Worm (Caenorhabditis elegans) whole organism, L1 larva: Measurements from ENCODE around the gene tbb-1.

ENCODE experiments used
- C04F5.9 ChIP-seq: sonication (generic microtip); optimal IDR thresholded peaks from 2 replicates; lab custom pipeline; 2016; ENCODE audit warnings: missing genetic modification characterization, missing compliant biosample characterization
- C16A3.4 ChIP-seq: fragments of 150-350 bp; optimal IDR thresholded peaks from 2 replicates; lab custom pipeline; 2014; ENCODE audit warnings: missing biosample characterization, missing genetic modification characterization
- F16B12.6 ChIP-seq: fragments of 150-350 bp; optimal IDR thresholded peaks from 2 replicates; lab custom pipeline; 2014; ENCODE audit warnings: missing biosample characterization, missing genetic modification characterization
- Y116A8C.19 ChIP-seq: sonication (generic microtip); optimal IDR thresholded peaks from 2 replicates; lab custom pipeline; 2016; ENCODE audit warnings: missing compliant biosample characterization, missing genetic modification characterization, borderline replicate concordance
- ama-1 ChIP-seq: fragments of 150-350 bp; optimal IDR thresholded peaks from 2 replicates; lab custom pipeline; 2014
- blmp-1 ChIP-seq: fragments of 150-350 bp; optimal IDR thresholded peaks from 2 replicates; lab custom pipeline; 2014; ENCODE audit warnings: missing biosample characterization, missing genetic modification characterization
- ceh-8 ChIP-seq: fragments of 200-800 bp; sonication (Bioruptor generic); optimal IDR thresholded peaks from 2 replicates; lab custom pipeline; 2018; ENCODE audit warnings: mild to moderate bottlenecking, missing genetic modification characterization, moderate library complexity, missing compliant biosample characterization
- ceh-88 ChIP-seq: fragments of 200-800 bp; sonication (Bioruptor generic); IDR thresholded peaks from 2 replicates; pipeline ENCODE4 v1.3.6; 2022; ENCODE audit warnings: missing genetic modification characterization, missing compliant biosample characterization
- ceh-90 ChIP-seq: sonication (generic microtip); optimal IDR thresholded peaks from 2 replicates; lab custom pipeline; 2016; ENCODE audit warnings: missing genetic modification characterization, missing compliant biosample characterization
- dpl-1 ChIP-seq, 3 experiments: fragments of 150-350 bp in 2 of 3; sonication (generic microtip) in 1 of 3; optimal IDR thresholded peaks; 2 replicates each; lab custom pipeline; 2014 to 2017; ENCODE audit warnings: missing biosample characterization in 3 of 3, missing genetic modification characterization in 3 of 3, missing genetic modification reagents in 3 of 3
- efl-1 ChIP-seq, 4 experiments: fragments of 150-350 bp; optimal IDR thresholded peaks in 3 of 4; peaks in 1 of 4; 1 replicate in 1 of 4; 2 replicates in 3 of 4; lab custom pipeline; 2014; ENCODE audit warnings: missing biosample characterization in 2 of 4, missing genetic modification characterization in 2 of 4, missing genetic modification reagents in 2 of 4
- elt-3 ChIP-seq, 6 experiments: fragments of 150-350 bp in 1 of 6; sonication (generic microtip); optimal IDR thresholded peaks; 2 replicates each; lab custom pipeline; 2017 to 2018; ENCODE audit warnings: missing biosample characterization in 6 of 6, missing genetic modification characterization in 6 of 6, inconsistent platforms in 1 of 6
- fos-1 ChIP-seq: fragments of 150-350 bp; optimal IDR thresholded peaks from 2 replicates; lab custom pipeline; 2014; ENCODE audit warnings: missing biosample characterization, missing genetic modification characterization
- grh-1 ChIP-seq: fragments of 200-800 bp; sonication (Bioruptor generic); IDR thresholded peaks from 2 replicates; pipeline ENCODE4 v1.3.6; 2022; ENCODE audit warnings: missing genetic modification reagents, missing genetic modification characterization, missing compliant biosample characterization
- irx-1 ChIP-seq: sonication (generic microtip); optimal IDR thresholded peaks from 2 replicates; lab custom pipeline; 2016; ENCODE audit warnings: missing genetic modification characterization, missing compliant biosample characterization
- isw-1 ChIP-seq: fragments of 200-800 bp; sonication (Bioruptor generic); IDR thresholded peaks from 2 replicates; pipeline ENCODE4 v1.3.6; 2022; ENCODE audit warnings: missing genetic modification characterization, missing compliant biosample characterization
- jun-1 ChIP-seq: fragments of 150-350 bp; optimal IDR thresholded peaks from 2 replicates; lab custom pipeline; 2014; ENCODE audit warnings: missing biosample characterization, missing genetic modification reagents, missing genetic modification characterization
- lin-14 ChIP-seq: fragments of 200-800 bp; sonication (Bioruptor generic); optimal IDR thresholded peaks from 2 replicates; lab custom pipeline; 2018; ENCODE audit warnings: mild to moderate bottlenecking, missing genetic modification characterization, moderate library complexity, missing compliant biosample characterization
- lin-35 ChIP-seq, 2 experiments: fragments of 150-350 bp; optimal IDR thresholded peaks; 2 replicates each; lab custom pipeline; 2014; ENCODE audit warnings: missing biosample characterization in 2 of 2, missing genetic modification characterization in 2 of 2, missing genetic modification reagents in 2 of 2
- lin-39 ChIP-seq: fragments of 150-350 bp; optimal IDR thresholded peaks from 2 replicates; lab custom pipeline; 2014; ENCODE audit warnings: missing biosample characterization, missing genetic modification reagents, missing genetic modification characterization
- lir-3 ChIP-seq: sonication (generic microtip); optimal IDR thresholded peaks from 2 replicates; lab custom pipeline; 2016; ENCODE audit warnings: mild to moderate bottlenecking, missing genetic modification characterization, moderate library complexity, missing compliant biosample characterization; ENCODE audit not compliant: poor library complexity
- lsy-2 ChIP-seq, 2 experiments: fragments of 150-350 bp; optimal IDR thresholded peaks; 2 replicates each; lab custom pipeline; 2014; ENCODE audit warnings: missing biosample characterization in 2 of 2, missing genetic modification characterization in 2 of 2
- mab-9 ChIP-seq: fragments of 200-800 bp; sonication (Bioruptor generic); IDR thresholded peaks from 2 replicates; pipeline ENCODE4 v1.3.6; 2022; ENCODE audit warnings: missing genetic modification reagents, missing genetic modification characterization, missing compliant biosample characterization
- mep-1 ChIP-seq: fragments of 150-350 bp; optimal IDR thresholded peaks from 2 replicates; lab custom pipeline; 2014; ENCODE audit warnings: missing biosample characterization, missing genetic modification characterization
- nhr-11 ChIP-seq: fragments of 150-350 bp; optimal IDR thresholded peaks from 2 replicates; lab custom pipeline; 2014; ENCODE audit warnings: missing biosample characterization, missing genetic modification characterization
- nhr-20 ChIP-seq: sonication (generic microtip); optimal IDR thresholded peaks from 2 replicates; lab custom pipeline; 2016; ENCODE audit warnings: mild to moderate bottlenecking, missing genetic modification characterization, missing compliant biosample characterization
- nhr-28 ChIP-seq: fragments of 150-350 bp; optimal IDR thresholded peaks from 2 replicates; lab custom pipeline; 2014; ENCODE audit warnings: missing biosample characterization, missing genetic modification characterization
- nhr-71 ChIP-seq: sonication (generic microtip); optimal IDR thresholded peaks from 2 replicates; lab custom pipeline; 2016; ENCODE audit warnings: mild to moderate bottlenecking, missing genetic modification characterization, moderate library complexity, missing compliant biosample characterization
- nhr-84 ChIP-seq: sonication (generic microtip); optimal IDR thresholded peaks from 2 replicates; lab custom pipeline; 2017; ENCODE audit warnings: missing biosample characterization, missing genetic modification characterization
- nhr-85 ChIP-seq: sonication (generic microtip); peaks from one replicate; lab custom pipeline; 2016; ENCODE audit warnings: missing genetic modification characterization, inconsistent platforms, missing compliant biosample characterization
- pag-3 ChIP-seq: sonication (generic microtip); optimal IDR thresholded peaks from 2 replicates; lab custom pipeline; 2017; ENCODE audit warnings: missing genetic modification characterization, mild to moderate bottlenecking, missing compliant biosample characterization, antibody characterized with exemption, borderline replicate concordance; ENCODE audit not compliant: insufficient read depth
- pax-3 ChIP-seq: fragments of 200-800 bp; sonication (Bioruptor generic); optimal IDR thresholded peaks from 2 replicates; lab custom pipeline; 2018; ENCODE audit warnings: mild to moderate bottlenecking, missing genetic modification characterization, moderate library complexity, missing compliant biosample characterization
- skn-1 ChIP-seq: fragments of 150-350 bp; optimal IDR thresholded peaks from 2 replicates; lab custom pipeline; 2014; ENCODE audit warnings: missing biosample characterization, missing genetic modification characterization
- snu-23 ChIP-seq: sonication (generic microtip); optimal IDR thresholded peaks from 2 replicates; lab custom pipeline; 2016; ENCODE audit warnings: missing genetic modification characterization, missing compliant biosample characterization
- sox-4 ChIP-seq: sonication (generic microtip); optimal IDR thresholded peaks from 2 replicates; lab custom pipeline; 2016; ENCODE audit warnings: missing genetic modification characterization, missing compliant biosample characterization
- swsn-7 ChIP-seq: sonication (generic microtip); optimal IDR thresholded peaks from 2 replicates; lab custom pipeline; 2016; ENCODE audit warnings: missing genetic modification characterization, missing compliant biosample characterization
- tlp-1 ChIP-seq: fragments of 150-350 bp; optimal IDR thresholded peaks from 2 replicates; lab custom pipeline; 2014; ENCODE audit warnings: missing biosample characterization, missing genetic modification characterization
- unc-130 ChIP-seq: fragments of 150-350 bp; optimal IDR thresholded peaks from 2 replicates; lab custom pipeline; 2017; ENCODE audit warnings: missing biosample characterization, missing genetic modification characterization, inconsistent platforms
- unc-30 ChIP-seq: sonication (generic microtip); optimal IDR thresholded peaks from 2 replicates; lab custom pipeline; 2017; ENCODE audit warnings: missing biosample characterization, missing genetic modification characterization
- unc-98 ChIP-seq: fragments of 200-800 bp; sonication (Bioruptor generic); IDR thresholded peaks from 2 replicates; pipeline ENCODE4 v1.3.6; 2022; ENCODE audit warnings: missing genetic modification characterization, missing compliant biosample characterization
- zag-1 ChIP-seq: fragments of 150-350 bp; optimal IDR thresholded peaks from 2 replicates; lab custom pipeline; 2014; ENCODE audit warnings: missing biosample characterization, missing genetic modification characterization
- ztf-11 ChIP-seq, 2 experiments: sonication (generic microtip); optimal IDR thresholded peaks; 2 replicates each; lab custom pipeline; 2016 to 2017; ENCODE audit warnings: missing genetic modification characterization in 2 of 2, missing biosample characterization in 1 of 2, missing compliant biosample characterization in 1 of 2

tbb-1 gene

DNA sequence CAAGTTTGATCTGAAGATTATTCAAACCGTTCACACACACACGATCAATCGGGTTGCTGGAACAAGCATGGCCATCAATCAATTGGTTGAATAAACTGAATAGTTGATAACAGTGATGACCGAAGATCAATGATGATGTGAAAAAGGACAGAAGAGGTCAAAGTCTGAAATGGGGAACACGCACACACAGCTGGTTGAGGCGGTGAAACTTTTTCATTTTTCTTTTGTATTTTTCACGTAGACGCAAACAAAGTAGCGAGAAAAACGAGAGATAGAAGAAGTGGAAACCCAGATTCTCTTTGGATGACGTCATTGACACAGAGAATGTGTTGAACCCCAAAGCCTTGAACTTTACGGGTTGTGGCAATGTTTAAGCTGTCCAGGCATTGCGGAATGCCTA is 24.8 kb downstream of the tbb-1 start (continued):
- TF ChIP-seq swsn-7 (tag; lab: Kevin White, UChicago) (no peak), mep-1 (tag; lab: Kevin White, UChicago) (peak; percentile 59), nhr-11 (tag; lab: Kevin White, UChicago) (no peak), blmp-1 (peak; percentile 90), unc-30 (no peak), skn-1 (tag; lab: Kevin White, UChicago) (no peak), C16A3.4 (peak; percentile 48), irx-1 (tag; lab: Kevin White, UChicago) (no peak), mab-9 (no peak), nhr-20 (tag; lab: Kevin White, UChicago) (peak; percentile 69), tlp-1 (tag; lab: Kevin White, UChicago) (no peak), sox-4 (tag; lab: Kevin White, UChicago) (no peak), C04F5.9 (no peak), unc-98 (no peak), unc-130 (tag; lab: Kevin White, UChicago) (peak; percentile 50), isw-1 (no peak), fos-1 (no peak), F16B12.6 (tag; lab: Kevin White, UChicago) (no peak), lin-39 (tag; lab: Kevin White, UChicago) (no peak), nhr-84 (tag; lab: Kevin White, UChicago) (no peak), lin-35 (GFP tag; optimal IDR thresholded peaks at IDR 0.05; lab: Kevin White, UChicago) (peak in 1 of 2 experiments; percentile 65), dpl-1 (GFP tag; optimal IDR thresholded peaks at IDR 0.05; lab: Kevin White, UChicago) (peak in 1 of 3 experiments; percentile 38), nhr-28 (tag; lab: Kevin White, UChicago) (no peak), Y116A8C.19 (tag; lab: Kevin White, UChicago) (no peak), ceh-88 (GFP tag; lab: Robert Waterston, UW) (no peak), ztf-11 (tag; optimal IDR thresholded peaks at IDR 0.05; lab: Kevin White, UChicago) (no peak)

DNA sequence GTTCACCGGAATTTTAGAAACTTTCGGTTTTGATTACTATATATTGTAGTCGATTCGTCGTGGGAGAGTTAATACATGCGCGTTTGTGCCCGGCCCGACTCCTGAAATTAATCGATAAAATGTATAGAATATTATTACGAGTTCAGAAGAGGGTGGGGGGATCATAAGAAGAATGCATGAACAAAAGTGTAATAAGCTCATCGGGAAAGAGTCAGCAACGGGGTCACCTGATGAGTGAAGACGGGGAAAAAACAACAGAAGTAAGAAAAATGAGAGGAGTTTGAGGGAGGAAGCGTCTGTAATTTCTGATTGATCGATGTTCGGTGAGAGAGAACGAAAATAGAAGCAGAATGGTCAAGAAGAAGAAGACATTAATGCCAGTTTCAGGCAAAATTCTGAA is 26.1 kb downstream of the tbb-1 start, which contains the start of gene W09D10.4:
W09D10.4 (minus strand) TSS at position 101 of the 400 bp plus-strand sequence.
- TF ChIP-seq efl-1 (optimal IDR thresholded peaks at IDR 0.05; lab: Kevin White, UChicago) (no peak), efl-1 (GFP tag; optimal IDR thresholded peaks at IDR 0.05 in 1 of 2; lab: Kevin White, UChicago) (peak in 1 of 2 experiments; percentile 22), lin-14 (peak; percentile 52), jun-1 (tag; lab: Kevin White, UChicago) (no peak), nhr-71 (tag; lab: Kevin White, UChicago) (peak; percentile 31), C16A3.4 (no peak)

DNA sequence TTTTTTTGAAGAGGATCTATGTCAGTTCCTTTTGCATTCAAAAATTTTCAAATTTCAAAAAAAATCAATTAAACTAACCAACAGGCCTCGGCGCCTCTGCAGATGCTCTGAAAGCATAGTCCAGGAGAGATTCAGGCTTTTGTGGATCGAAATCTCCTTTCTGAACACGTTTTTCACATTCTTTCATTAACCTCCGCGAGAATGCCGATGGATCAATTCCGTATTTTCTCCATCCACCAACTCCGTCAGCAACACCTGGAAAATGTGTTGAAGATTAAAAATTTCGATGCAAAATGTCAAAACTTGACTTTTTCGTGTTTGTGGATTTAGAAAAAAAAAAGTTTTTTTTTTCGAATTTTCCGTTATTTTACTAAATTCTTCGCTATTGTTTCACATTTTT is 27.7 kb downstream of the tbb-1 start:
- TF ChIP-seq ceh-8 (GFP tag; lab: Kevin White, UChicago) (peak; percentile 18), zag-1 (tag; lab: Kevin White, UChicago) (no peak), unc-130 (tag; lab: Kevin White, UChicago) (no peak), irx-1 (tag; lab: Kevin White, UChicago) (no peak)

DNA sequence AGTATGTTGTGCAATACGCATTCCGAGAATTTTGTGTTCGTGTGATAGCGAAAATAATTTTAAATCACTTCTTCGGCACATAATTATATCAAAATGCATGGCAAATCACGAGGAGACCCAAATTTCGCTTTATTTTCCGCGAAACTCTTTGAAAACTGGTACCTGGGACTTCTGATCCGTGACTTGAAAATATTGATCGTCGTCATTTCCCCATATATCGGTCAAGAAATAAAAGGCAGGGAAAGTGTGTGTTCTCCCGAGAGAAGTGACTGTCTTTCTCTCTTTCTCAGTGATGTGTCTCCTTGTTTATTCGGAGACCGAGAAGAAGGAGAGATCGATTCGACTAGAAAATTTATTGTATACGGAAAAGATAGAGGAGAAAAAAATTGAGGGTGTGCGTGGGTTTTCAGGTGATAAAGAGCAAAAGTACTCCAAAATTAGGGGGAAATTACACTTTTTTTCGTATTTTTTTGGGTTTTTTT is 31.0 kb downstream of the tbb-1 start, which contains the start of gene W09D10.5:
W09D10.5 (minus strand) TSS at position 345 of the 482 bp plus-strand sequence.
- TF ChIP-seq ceh-90 (tag; lab: Kevin White, UChicago) (no peak), grh-1 (GFP tag; lab: Robert Waterston, UW) (no peak), nhr-20 (tag; lab: Kevin White, UChicago) (peak; percentile 15), ama-1 (lab: Kevin White, UChicago) (peak; percentile 29), lin-14 (peak; percentile 31), nhr-71 (tag; lab: Kevin White, UChicago) (peak; percentile 4), snu-23 (GFP tag; lab: Kevin White, UChicago) (peak; percentile 34), pax-3 (peak; percentile 27), nhr-85 (tag; lab: Kevin White, UChicago) (peak; percentile 48), lin-35 (GFP tag; optimal IDR thresholded peaks at IDR 0.05; lab: Kevin White, UChicago) (peak in 1 of 2 experiments; percentile 41), blmp-1 (peak; percentile 94), mep-1 (tag; lab: Kevin White, UChicago) (peak; percentile 27), lin-39 (tag; lab: Kevin White, UChicago) (no peak), lir-3 (no peak), lsy-2 (tag; optimal IDR thresholded peaks at IDR 0.05; lab: Kevin White, UChicago) (peak in 1 of 2 experiments; percentile 40), elt-3 (tag; optimal IDR thresholded peaks at IDR 0.05; lab: Kevin White, UChicago) (no peak), pag-3 (tag; lab: Kevin White, UChicago) (no peak)
- TF ChIP-seq, all 84 proteins: peak for 11
